Worm (Caenorhabditis elegans): ENCODE results near the gene cysl-2.

The cysl-2 gene

ce11 chrII:14515017-14515416 lies 20.8 kb upstream of the cysl-2 start, which contains the start of gene K10H10.9:
K10H10.9 (minus strand) TSS chrII:14515117.
- no peak for TF ChIP-seq unc-39 (tag; optimal IDR thresholded peaks at IDR 0.05)
- TF ChIP-seq crh-2 (tag; optimal IDR thresholded peaks at IDR 0.05): no peak
- TF ChIP-seq sma-9 (GFP tag; optimal IDR thresholded peaks at IDR 0.05): no peak
- TF ChIP-seq sma-9 (tag; optimal IDR thresholded peaks at IDR 0.05): no peak
- TF ChIP-seq elt-3 (tag; optimal IDR thresholded peaks at IDR 0.05): no peak
- no peak for TF ChIP-seq mab-5 (tag; optimal IDR thresholded peaks at IDR 0.05)
- no peak for TF ChIP-seq mdl-1 (tag; optimal IDR thresholded peaks at IDR 0.05)
- TF ChIP-seq nhr-237 (tag; optimal IDR thresholded peaks at IDR 0.05): no peak

- TF ChIP-seq snpc-4 (tag; optimal IDR thresholded peaks at IDR 0.05) (no peak), nhr-25 (tag; optimal IDR thresholded peaks at IDR 0.05) (no peak), nhr-129 (tag; optimal IDR thresholded peaks at IDR 0.05) (no peak), zag-1 (tag; optimal IDR thresholded peaks at IDR 0.05) (no peak), ama-1 (optimal IDR thresholded peaks at IDR 0.05) (no peak), egl-27 (tag; optimal IDR thresholded peaks at IDR 0.05) (no peak)
Measured at ce11 chrII:14511189-14511588, 16.9 kb upstream of the cysl-2 start, which contains the start of gene K10H10.13. K10H10.13 (minus strand) TSS chrII:14511289.

ce11 chrII:14510162-14510561 lies 15.9 kb upstream of the cysl-2 start:
- no peak for TF ChIP-seq sem-4 (tag; optimal IDR thresholded peaks at IDR 0.05)
- peak; percentile 69 for TF ChIP-seq fos-1 (tag; optimal IDR thresholded peaks at IDR 0.05)
- no peak for TF ChIP-seq ztf-11 (tag; optimal IDR thresholded peaks at IDR 0.05)
- TF ChIP-seq crh-2 (tag; optimal IDR thresholded peaks at IDR 0.05): no peak
- TF ChIP-seq ama-1 (optimal IDR thresholded peaks at IDR 0.05): no peak
- TF ChIP-seq mab-5 (tag; optimal IDR thresholded peaks at IDR 0.05): no peak

- no peak for TF ChIP-seq zag-1 (tag; optimal IDR thresholded peaks at IDR 0.05)
- no peak for TF ChIP-seq alr-1 (tag; optimal IDR thresholded peaks at IDR 0.05)
- TF ChIP-seq ztf-1 (GFP tag; conservative IDR thresholded peaks at IDR 0.05): no peak
- TF ChIP-seq peb-1 (tag; optimal IDR thresholded peaks at IDR 0.05): no peak
- no peak for TF ChIP-seq gmeb-1 (tag; optimal IDR thresholded peaks at IDR 0.05)
- no peak for TF ChIP-seq nhr-237 (tag; optimal IDR thresholded peaks at IDR 0.05)
- no peak for TF ChIP-seq blmp-1 (tag; optimal IDR thresholded peaks at IDR 0.05; ENCODE audit: insufficient read depth)
- no peak for TF ChIP-seq ztf-4 (tag; optimal IDR thresholded peaks at IDR 0.05)
- no peak for TF ChIP-seq nhr-129 (tag; optimal IDR thresholded peaks at IDR 0.05)
- no peak for TF ChIP-seq sem-4 (tag; optimal IDR thresholded peaks at IDR 0.05)
- TF ChIP-seq sma-9 (GFP tag; optimal IDR thresholded peaks at IDR 0.05): no peak
- no peak for TF ChIP-seq sma-9 (tag; optimal IDR thresholded peaks at IDR 0.05)
- no peak for TF ChIP-seq lin-11 (tag; optimal IDR thresholded peaks at IDR 0.05)
Measured at ce11 chrII:14507563-14507962, 13.3 kb upstream of the cysl-2 start, which contains the start of the genes K10H10.7 and K10H10.10. K10H10.7 (minus strand) TSS chrII:14507663. K10H10.10 (plus strand) TSS chrII:14507766.

ce11 chrII:14506245-14506644 lies 12.0 kb upstream of the cysl-2 start, which contains the start of gene K10H10.12:
K10H10.12 (minus strand) TSS chrII:14506345.
- TF ChIP-seq nhr-21 (tag; optimal IDR thresholded peaks at IDR 0.05) (no peak), ztf-1 (GFP tag; conservative IDR thresholded peaks at IDR 0.05) (no peak), nhr-129 (tag; optimal IDR thresholded peaks at IDR 0.05) (no peak), mab-5 (tag; optimal IDR thresholded peaks at IDR 0.05) (no peak), sma-3 (GFP tag; optimal IDR thresholded peaks at IDR 0.05) (no peak), nhr-23 (tag; optimal IDR thresholded peaks at IDR 0.05) (no peak), mbf-1 (tag; optimal IDR thresholded peaks at IDR 0.05) (no peak), lsy-2 (tag; optimal IDR thresholded peaks at IDR 0.05) (no peak), ama-1 (optimal IDR thresholded peaks at IDR 0.05) (no peak), gmeb-1 (tag; optimal IDR thresholded peaks at IDR 0.05) (no peak), unc-39 (tag; optimal IDR thresholded peaks at IDR 0.05) (no peak), crh-2 (tag; optimal IDR thresholded peaks at IDR 0.05) (no peak), nhr-6 (tag; optimal IDR thresholded peaks at IDR 0.05) (no peak), lin-39 (tag; optimal IDR thresholded peaks at IDR 0.05) (no peak), mdl-1 (tag; optimal IDR thresholded peaks at IDR 0.05) (no peak), blmp-1 (tag; optimal IDR thresholded peaks at IDR 0.05; ENCODE audit: insufficient read depth) (no peak), F13H6.1 (tag; optimal IDR thresholded peaks at IDR 0.05) (no peak), alr-1 (tag; optimal IDR thresholded peaks at IDR 0.05) (no peak)

ce11 chrII:14502997-14503396 lies 8.7 kb upstream of the cysl-2 start, which contains the start of gene K10H10.6:
K10H10.6 (plus strand) TSS chrII:14503297.
- TF ChIP-seq Y55F3AM.14 (GFP tag; optimal IDR thresholded peaks at IDR 0.05) (no peak), ztf-4 (tag; optimal IDR thresholded peaks at IDR 0.05) (no peak), crh-2 (tag; optimal IDR thresholded peaks at IDR 0.05) (no peak), ama-1 (optimal IDR thresholded peaks at IDR 0.05) (no peak), lin-39 (tag; optimal IDR thresholded peaks at IDR 0.05) (no peak), nhr-23 (tag; optimal IDR thresholded peaks at IDR 0.05) (no peak), elt-1 (tag; optimal IDR thresholded peaks at IDR 0.05) (no peak), nhr-129 (tag; optimal IDR thresholded peaks at IDR 0.05) (no peak), nhr-11 (tag; optimal IDR thresholded peaks at IDR 0.05) (no peak), snpc-4 (tag; optimal IDR thresholded peaks at IDR 0.05) (no peak), ztf-1 (GFP tag; conservative IDR thresholded peaks at IDR 0.05) (no peak), lin-13 (GFP tag; optimal IDR thresholded peaks at IDR 0.05) (no peak), R02D3.7 (tag; optimal IDR thresholded peaks at IDR 0.05) (no peak), nhr-10 (tag; optimal IDR thresholded peaks at IDR 0.05) (no peak)

All from whole organism, L2 larva.